Fruit fly (Drosophila melanogaster) S2 (cell line): Measurements from ENCODE around the gene Tsp26A.

ENCODE experiments used
- CG8478 ChIP-seq: fragments of >200 bp; optimal IDR thresholded peaks from 2 replicates; lab custom pipeline; 2018
- CTCF ChIP-seq, 2 experiments: fragments of >200 bp; optimal IDR thresholded peaks; 2 replicates each; lab custom pipeline; 2018

- TF ChIP-seq CTCF (optimal IDR thresholded peaks at IDR 0.05; lab: Kevin White, UChicago) (no peak), CG8478 (no peak)
Observed at dm6 chr2L:5964211-5964610, 35.8 kb upstream of the Tsp26A start.
